Fruit fly (Drosophila melanogaster): ENCODE measurements around the gene Whamy.

Whamy gene

DNA sequence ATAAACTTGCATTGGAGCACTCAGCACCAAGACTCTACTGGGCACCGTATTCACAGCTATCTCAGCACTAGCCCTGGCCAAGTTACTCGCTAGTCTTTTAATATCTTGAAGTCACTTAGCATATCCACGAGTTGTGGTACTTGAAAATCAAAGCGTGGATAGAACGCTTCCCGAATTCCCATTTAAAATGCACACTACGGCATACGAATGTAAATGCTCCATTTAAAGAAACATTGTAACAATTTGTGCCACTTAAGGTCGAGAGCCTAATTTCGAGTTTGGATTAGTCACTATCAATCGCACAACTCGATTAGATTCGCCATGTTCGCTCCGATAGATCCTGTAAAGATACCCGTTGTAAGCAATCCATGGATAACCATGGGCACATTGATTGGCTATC, 39.6 kb upstream of the Whamy start, which contains the start of gene eloF:
Gene eloF, plus strand, starts transcription at position 301 of the 400 bp plus-strand sequence.
- TF ChIP-seq fd59A (GFP tag; optimal IDR thresholded peaks at IDR 0.05) = no peak
- TF ChIP-seq fd85E (GFP tag; optimal IDR thresholded peaks at IDR 0.05) = no peak
- TF ChIP-seq Ets21C (GFP tag; optimal IDR thresholded peaks at IDR 0.05) = no peak

dm6 chr3R:9812447-9812846, 38.2 kb upstream of the Whamy start, which contains the start of gene CG8534:
TSS of gene CG8534 (plus strand) at chr3R:9812747.
- TF ChIP-seq Blimp-1 (GFP tag; optimal IDR thresholded peaks at IDR 0.05) (no peak), Sox14 (GFP tag; optimal IDR thresholded peaks at IDR 0.05) (no peak), acj6 (GFP tag; optimal IDR thresholded peaks at IDR 0.05) (no peak), Eip75B (GFP tag; optimal IDR thresholded peaks at IDR 0.05) (no peak), CG10669 (GFP tag; optimal IDR thresholded peaks at IDR 0.05) (no peak), CG11294 (GFP tag; IDR thresholded peaks at IDR 0.05) (no peak), Sox102F (GFP tag; optimal IDR thresholded peaks at IDR 0.05) (no peak)

dm6 chr3R:9808946-9809545, 34.8 kb upstream of the Whamy start, which contains the start of gene FBXO11:
TSS of gene FBXO11 (minus strand) at chr3R:9809368.
- TF ChIP-seq Sox102F (GFP tag; optimal IDR thresholded peaks at IDR 0.05) = no peak
- TF ChIP-seq dac (GFP tag; optimal IDR thresholded peaks at IDR 0.05) = peak; percentile 38
- TF ChIP-seq spab (GFP tag; optimal IDR thresholded peaks at IDR 0.05) = no peak
- TF ChIP-seq CG10631 (GFP tag; optimal IDR thresholded peaks at IDR 0.05) = no peak
- no peak for TF ChIP-seq CG6808 (GFP tag; optimal IDR thresholded peaks at IDR 0.05)
- TF ChIP-seq eg (GFP tag; IDR thresholded peaks at IDR 0.05) = peak; percentile 80
- TF ChIP-seq topi (GFP tag; optimal IDR thresholded peaks at IDR 0.05) = peak; percentile 38
- TF ChIP-seq pdm3 (GFP tag; optimal IDR thresholded peaks at IDR 0.05) = no peak
- no peak for TF ChIP-seq net (GFP tag; optimal IDR thresholded peaks at IDR 0.05)
- TF ChIP-seq lz (GFP tag; optimal IDR thresholded peaks at IDR 0.05) = peak; percentile 5
- TF ChIP-seq acj6 (GFP tag; optimal IDR thresholded peaks at IDR 0.05) = no peak
- no peak for TF ChIP-seq CG11294 (GFP tag; IDR thresholded peaks at IDR 0.05)
- TF ChIP-seq CG8632 (GFP tag; optimal IDR thresholded peaks at IDR 0.05) = no peak
- no peak for TF ChIP-seq Eip75B (GFP tag; optimal IDR thresholded peaks at IDR 0.05)
- TF ChIP-seq CG15336 (GFP tag; IDR thresholded peaks at IDR 0.05) = peak; percentile 50
- no peak for TF ChIP-seq Hr39 (GFP tag; optimal IDR thresholded peaks at IDR 0.05)
- TF ChIP-seq cyc (GFP tag; optimal IDR thresholded peaks at IDR 0.05) = no peak
- TF ChIP-seq CG6163 (GFP tag; IDR thresholded peaks at IDR 0.05) = peak; percentile 98
- TF ChIP-seq CG8119 (GFP tag; IDR thresholded peaks at IDR 0.05) = peak; percentile 60; the same call in 2 of the 3 replicates
- TF ChIP-seq Lpt (GFP tag; optimal IDR thresholded peaks at IDR 0.05) = peak; percentile 67
- TF ChIP-seq esn (GFP tag; optimal IDR thresholded peaks at IDR 0.05) = no peak
- peak; percentile 73 for TF ChIP-seq CG6854 (GFP tag; optimal IDR thresholded peaks at IDR 0.05)
- no peak for TF ChIP-seq dsx (GFP tag; optimal IDR thresholded peaks at IDR 0.05; ENCODE audit: poor library complexity, severe bottlenecking)
- TF ChIP-seq CG16779 (tag; optimal IDR thresholded peaks at IDR 0.05) = peak; percentile 77
- no peak for TF ChIP-seq CG31627 (GFP tag; optimal IDR thresholded peaks at IDR 0.05)
- no peak for TF ChIP-seq Hr38 (GFP tag; optimal IDR thresholded peaks at IDR 0.05)
- no peak for TF ChIP-seq achi (GFP tag; optimal IDR thresholded peaks at IDR 0.05)
- peak; percentile 98 for TF ChIP-seq Sox14 (GFP tag; optimal IDR thresholded peaks at IDR 0.05)
- TF ChIP-seq vri (GFP tag; optimal IDR thresholded peaks at IDR 0.05) = no peak
- peak; percentile 84 for TF ChIP-seq Eip78C (GFP tag)
- TF ChIP-seq OdsH (GFP tag; optimal IDR thresholded peaks at IDR 0.05) = no peak
- no peak for TF ChIP-seq Sox15 (GFP tag; optimal IDR thresholded peaks at IDR 0.05)
- peak; percentile 7 for TF ChIP-seq CG6792 (GFP tag; optimal IDR thresholded peaks at IDR 0.05)
- TF ChIP-seq CG10669 (GFP tag; optimal IDR thresholded peaks at IDR 0.05) = no peak
- no peak for TF ChIP-seq CG3919 (GFP tag; optimal IDR thresholded peaks at IDR 0.05)
- TF ChIP-seq Smox (GFP tag; optimal IDR thresholded peaks at IDR 0.05) = no peak
- no peak for TF ChIP-seq CG3032 (tag; optimal IDR thresholded peaks at IDR 0.05)
- no peak for TF ChIP-seq CG9139 (GFP tag; optimal IDR thresholded peaks at IDR 0.05)
- TF ChIP-seq CG11902 (GFP tag; optimal IDR thresholded peaks at IDR 0.05) = no peak
- peak; percentile 61 for TF ChIP-seq fd85E (GFP tag; optimal IDR thresholded peaks at IDR 0.05)
- peak; percentile 53 for TF ChIP-seq Ets96B (tag; optimal IDR thresholded peaks at IDR 0.05)
- no peak for TF ChIP-seq CG32006 (GFP tag; optimal IDR thresholded peaks at IDR 0.05)
- TF ChIP-seq Ets21C (GFP tag; optimal IDR thresholded peaks at IDR 0.05) = no peak
- peak; percentile 25 for TF ChIP-seq Eip93F (GFP tag; optimal IDR thresholded peaks at IDR 0.05)
